Fruit fly (Drosophila melanogaster): Measurements from ENCODE around the gene tara.

tara gene

dm6 chr3R:16263522-16264305 is 38.3 kb downstream of the tara start, which contains the start of the genes bor and asun (continued):
- TF ChIP-seq Stat92E (GFP tag; optimal IDR thresholded peaks at IDR 0.05) (peak in 1 of 3 experiments; percentile 41), CG11247 (GFP tag; IDR thresholded peaks at IDR 0.05) (no peak), Chrac-16 (GFP tag; optimal IDR thresholded peaks at IDR 0.05) (no peak), dmrt11E (tag; optimal IDR thresholded peaks at IDR 0.05) (peak; percentile 19), HLH4C (GFP tag; IDR thresholded peaks at IDR 0.05; ENCODE audit: partially characterized antibody) (peak; percentile 42; the same call in 1 of the 3 replicates), ase (GFP tag; IDR thresholded peaks at IDR 0.05) (no peak), fd3F (GFP tag; optimal IDR thresholded peaks at IDR 0.05) (no peak), pfk (GFP tag; optimal IDR thresholded peaks at IDR 0.05) (no peak), CG8281 (tag; optimal IDR thresholded peaks at IDR 0.05) (no peak), gem (tag; optimal IDR thresholded peaks at IDR 0.05) (no peak), D19A (tag; optimal IDR thresholded peaks at IDR 0.05) (no peak), CG12769 (tag; optimal IDR thresholded peaks at IDR 0.05) (no peak), tup (GFP tag; optimal IDR thresholded peaks at IDR 0.05) (no peak), Ssrp (tag; optimal IDR thresholded peaks at IDR 0.05) (no peak), pzg (GFP tag; optimal IDR thresholded peaks at IDR 0.05) (peak; percentile 66), CG30431 (GFP tag; optimal IDR thresholded peaks at IDR 0.05) (no peak), nau (GFP tag; optimal IDR thresholded peaks at IDR 0.05) (no peak), NC2α (GFP tag; optimal IDR thresholded peaks at IDR 0.05) (no peak), mirr (GFP tag; optimal IDR thresholded peaks at IDR 0.05) (no peak), tna (GFP tag; IDR thresholded peaks at IDR 0.05; ENCODE audit: partially characterized antibody) (no peak), CG10654 (GFP tag; optimal IDR thresholded peaks at IDR 0.05) (no peak), dpn (GFP tag; optimal IDR thresholded peaks at IDR 0.05) (peak; percentile 20 to 31), zen2 (GFP tag; IDR thresholded peaks at IDR 0.05; ENCODE audit: partially characterized antibody) (no peak), Nf-YC (tag; optimal IDR thresholded peaks at IDR 0.05) (peak; percentile 53), CG33213 (GFP tag; optimal IDR thresholded peaks at IDR 0.05) (no peak), pho (GFP tag; optimal IDR thresholded peaks at IDR 0.05) (no peak), Nf-YB (GFP tag; optimal IDR thresholded peaks at IDR 0.05) (no peak), CG17385 (GFP tag; optimal IDR thresholded peaks at IDR 0.05) (no peak), Ptx1 (GFP tag; IDR thresholded peaks at IDR 0.05) (no peak), GATAe (GFP tag; conservative IDR thresholded peaks at IDR 0.05) (no peak), bigmax (GFP tag; optimal IDR thresholded peaks at IDR 0.05) (no peak), Atf3 (GFP tag; optimal IDR thresholded peaks at IDR 0.05) (no peak), CG6854 (GFP tag; optimal IDR thresholded peaks at IDR 0.05) (no peak), Doc2 (GFP tag; IDR thresholded peaks at IDR 0.05) (no peak), zen (tag; optimal IDR thresholded peaks at IDR 0.05) (no peak), CG13894 (tag; optimal IDR thresholded peaks at IDR 0.05) (no peak), CrebB (tag; optimal IDR thresholded peaks at IDR 0.05) (no peak), Oli (tag; optimal IDR thresholded peaks at IDR 0.05) (no peak), CG15601 (tag; optimal IDR thresholded peaks at IDR 0.05) (no peak), p53 (GFP tag; optimal IDR thresholded peaks at IDR 0.05) (no peak), CG10147 (GFP tag; optimal IDR thresholded peaks at IDR 0.05) (no peak), jing (GFP tag; optimal IDR thresholded peaks at IDR 0.05) (no peak), CG5180 (GFP tag; optimal IDR thresholded peaks at IDR 0.05) (no peak), CG14860 (GFP tag; IDR thresholded peaks at IDR 0.05; ENCODE audit: partially characterized antibody) (peak; percentile 13; the same call in 1 of the 3 replicates), CG10959 (GFP tag; IDR thresholded peaks at IDR 0.05) (no peak), slbo (GFP tag; IDR thresholded peaks at IDR 0.05) (no peak), CG14965 (GFP tag; optimal IDR thresholded peaks at IDR 0.05; ENCODE audit: borderline replicate concordance) (no peak), ems (GFP tag; optimal IDR thresholded peaks at IDR 0.05) (no peak)
